Worm (Caenorhabditis elegans) whole organism, L1 larva: Measurements from ENCODE around the gene txt-6.

Experiments
- C04F5.9 ChIP-seq: sonication (generic microtip); optimal IDR thresholded peaks from 2 replicates; lab custom pipeline; 2016; ENCODE audit warnings: missing genetic modification characterization, missing compliant biosample characterization
- C16A3.4 ChIP-seq: fragments of 150-350 bp; optimal IDR thresholded peaks from 2 replicates; lab custom pipeline; 2014; ENCODE audit warnings: missing biosample characterization, missing genetic modification characterization
- C34B4.2 ChIP-seq: sonication (generic microtip); optimal IDR thresholded peaks from 2 replicates; lab custom pipeline; 2017; ENCODE audit warnings: mild to moderate bottlenecking, missing genetic modification characterization, missing compliant biosample characterization
- aly-2 ChIP-seq: fragments of 150-350 bp; optimal IDR thresholded peaks from 2 replicates; lab custom pipeline; 2014; ENCODE audit warnings: missing biosample characterization, missing genetic modification characterization
- ceh-82 ChIP-seq, 3 experiments: fragments of 150-350 bp in 1 of 3; sonication (generic microtip) in 2 of 3; optimal IDR thresholded peaks; 2 replicates each; lab custom pipeline; 2014 to 2017; ENCODE audit warnings: missing biosample characterization in 3 of 3, missing genetic modification characterization in 3 of 3
- ceh-88 ChIP-seq: fragments of 200-800 bp; sonication (Bioruptor generic); IDR thresholded peaks from 2 replicates; pipeline ENCODE4 v1.3.6; 2022; ENCODE audit warnings: missing genetic modification characterization, missing compliant biosample characterization
- ces-1 ChIP-seq: fragments of 150-350 bp; optimal IDR thresholded peaks from 2 replicates; lab custom pipeline; 2014; ENCODE audit warnings: missing biosample characterization, missing genetic modification reagents, missing genetic modification characterization
- dpl-1 ChIP-seq, 3 experiments: fragments of 150-350 bp in 2 of 3; sonication (generic microtip) in 1 of 3; optimal IDR thresholded peaks; 2 replicates each; lab custom pipeline; 2014 to 2017; ENCODE audit warnings: missing biosample characterization in 3 of 3, missing genetic modification characterization in 3 of 3, missing genetic modification reagents in 3 of 3
- efl-1 ChIP-seq, 4 experiments: fragments of 150-350 bp; optimal IDR thresholded peaks in 3 of 4; peaks in 1 of 4; 1 replicate in 1 of 4; 2 replicates in 3 of 4; lab custom pipeline; 2014; ENCODE audit warnings: missing biosample characterization in 2 of 4, missing genetic modification characterization in 2 of 4, missing genetic modification reagents in 2 of 4
- fkh-10 ChIP-seq: sonication (generic microtip); optimal IDR thresholded peaks from 2 replicates; lab custom pipeline; 2017; ENCODE audit warnings: missing biosample characterization, missing genetic modification reagents, missing genetic modification characterization
- fkh-8 ChIP-seq: sonication (generic microtip); optimal IDR thresholded peaks from 2 replicates; lab custom pipeline; 2016; ENCODE audit warnings: mild to moderate bottlenecking, missing genetic modification characterization, missing compliant biosample characterization
- grh-1 ChIP-seq: fragments of 200-800 bp; sonication (Bioruptor generic); IDR thresholded peaks from 2 replicates; pipeline ENCODE4 v1.3.6; 2022; ENCODE audit warnings: missing genetic modification reagents, missing genetic modification characterization, missing compliant biosample characterization
- hlh-4 ChIP-seq: sonication (generic microtip); optimal IDR thresholded peaks from 2 replicates; lab custom pipeline; 2016; ENCODE audit warnings: mild to moderate bottlenecking, missing genetic modification characterization, missing compliant biosample characterization
- irx-1 ChIP-seq: sonication (generic microtip); optimal IDR thresholded peaks from 2 replicates; lab custom pipeline; 2016; ENCODE audit warnings: missing genetic modification characterization, missing compliant biosample characterization
- lin-15B ChIP-seq: fragments of 150-350 bp; sonication (generic microtip); optimal IDR thresholded peaks from 3 replicates; lab custom pipeline; 2014; ENCODE audit warnings: missing biosample characterization, missing genetic modification characterization
- lin-35 ChIP-seq, 2 experiments: fragments of 150-350 bp; optimal IDR thresholded peaks; 2 replicates each; lab custom pipeline; 2014; ENCODE audit warnings: missing biosample characterization in 2 of 2, missing genetic modification characterization in 2 of 2, missing genetic modification reagents in 2 of 2
- lir-3 ChIP-seq: sonication (generic microtip); optimal IDR thresholded peaks from 2 replicates; lab custom pipeline; 2016; ENCODE audit warnings: mild to moderate bottlenecking, missing genetic modification characterization, moderate library complexity, missing compliant biosample characterization; ENCODE audit not compliant: poor library complexity
- lsy-2 ChIP-seq, 2 experiments: fragments of 150-350 bp; optimal IDR thresholded peaks; 2 replicates each; lab custom pipeline; 2014; ENCODE audit warnings: missing biosample characterization in 2 of 2, missing genetic modification characterization in 2 of 2
- mab-9 ChIP-seq: fragments of 200-800 bp; sonication (Bioruptor generic); IDR thresholded peaks from 2 replicates; pipeline ENCODE4 v1.3.6; 2022; ENCODE audit warnings: missing genetic modification reagents, missing genetic modification characterization, missing compliant biosample characterization
- mef-2 ChIP-seq: fragments of 150-350 bp; optimal IDR thresholded peaks from 2 replicates; lab custom pipeline; 2014; ENCODE audit warnings: missing biosample characterization, missing genetic modification characterization
- mep-1 ChIP-seq: fragments of 150-350 bp; optimal IDR thresholded peaks from 2 replicates; lab custom pipeline; 2014; ENCODE audit warnings: missing biosample characterization, missing genetic modification characterization
- nhr-11 ChIP-seq: fragments of 150-350 bp; optimal IDR thresholded peaks from 2 replicates; lab custom pipeline; 2014; ENCODE audit warnings: missing biosample characterization, missing genetic modification characterization
- nhr-12 ChIP-seq: sonication (generic microtip); optimal IDR thresholded peaks from 2 replicates; lab custom pipeline; 2017; ENCODE audit warnings: missing biosample characterization, missing genetic modification characterization
- nhr-28 ChIP-seq: fragments of 150-350 bp; optimal IDR thresholded peaks from 2 replicates; lab custom pipeline; 2014; ENCODE audit warnings: missing biosample characterization, missing genetic modification characterization
- nhr-76 ChIP-seq: sonication (generic microtip); optimal IDR thresholded peaks from 2 replicates; lab custom pipeline; 2017; ENCODE audit warnings: missing biosample characterization, missing genetic modification characterization
- nhr-84 ChIP-seq: sonication (generic microtip); optimal IDR thresholded peaks from 2 replicates; lab custom pipeline; 2017; ENCODE audit warnings: missing biosample characterization, missing genetic modification characterization
- nhr-85 ChIP-seq: sonication (generic microtip); peaks from one replicate; lab custom pipeline; 2016; ENCODE audit warnings: missing genetic modification characterization, inconsistent platforms, missing compliant biosample characterization
- pag-3 ChIP-seq: sonication (generic microtip); optimal IDR thresholded peaks from 2 replicates; lab custom pipeline; 2017; ENCODE audit warnings: missing genetic modification characterization, mild to moderate bottlenecking, missing compliant biosample characterization, antibody characterized with exemption, borderline replicate concordance; ENCODE audit not compliant: insufficient read depth
- pax-3 ChIP-seq: fragments of 200-800 bp; sonication (Bioruptor generic); optimal IDR thresholded peaks from 2 replicates; lab custom pipeline; 2018; ENCODE audit warnings: mild to moderate bottlenecking, missing genetic modification characterization, moderate library complexity, missing compliant biosample characterization
- pqm-1 ChIP-seq: sonication (generic microtip); optimal IDR thresholded peaks from 3 replicates; lab custom pipeline; 2017; ENCODE audit warnings: missing biosample characterization, missing genetic modification characterization
- rnt-1 ChIP-seq: sonication (generic microtip); optimal IDR thresholded peaks from 2 replicates; lab custom pipeline; 2016; ENCODE audit warnings: mild to moderate bottlenecking, missing genetic modification characterization, moderate library complexity, missing compliant biosample characterization
- skn-1 ChIP-seq: fragments of 150-350 bp; optimal IDR thresholded peaks from 2 replicates; lab custom pipeline; 2014; ENCODE audit warnings: missing biosample characterization, missing genetic modification characterization
- snpc-4 ChIP-seq: fragments of 150-350 bp; optimal IDR thresholded peaks from 2 replicates; lab custom pipeline; 2014; ENCODE audit warnings: missing biosample characterization, missing genetic modification characterization
- snu-23 ChIP-seq: sonication (generic microtip); optimal IDR thresholded peaks from 2 replicates; lab custom pipeline; 2016; ENCODE audit warnings: missing genetic modification characterization, missing compliant biosample characterization
- tlp-1 ChIP-seq: fragments of 150-350 bp; optimal IDR thresholded peaks from 2 replicates; lab custom pipeline; 2014; ENCODE audit warnings: missing biosample characterization, missing genetic modification characterization
- unc-30 ChIP-seq: sonication (generic microtip); optimal IDR thresholded peaks from 2 replicates; lab custom pipeline; 2017; ENCODE audit warnings: missing biosample characterization, missing genetic modification characterization
- unc-98 ChIP-seq: fragments of 200-800 bp; sonication (Bioruptor generic); IDR thresholded peaks from 2 replicates; pipeline ENCODE4 v1.3.6; 2022; ENCODE audit warnings: missing genetic modification characterization, missing compliant biosample characterization
- xbp-1 ChIP-seq: sonication (generic microtip); optimal IDR thresholded peaks from 2 replicates; lab custom pipeline; 2016; ENCODE audit warnings: missing genetic modification characterization, missing compliant biosample characterization
- zag-1 ChIP-seq: fragments of 150-350 bp; optimal IDR thresholded peaks from 2 replicates; lab custom pipeline; 2014; ENCODE audit warnings: missing biosample characterization, missing genetic modification characterization
- zip-4 ChIP-seq: fragments of 200-800 bp; sonication (Bioruptor generic); optimal IDR thresholded peaks from 2 replicates; lab custom pipeline; 2018; ENCODE audit warnings: mild to moderate bottlenecking, missing genetic modification characterization, moderate library complexity, missing compliant biosample characterization
- ztf-4 ChIP-seq: fragments of 150-350 bp; optimal IDR thresholded peaks from 2 replicates; lab custom pipeline; 2014; ENCODE audit warnings: missing biosample characterization, missing genetic modification characterization

Gene txt-6

DNA sequence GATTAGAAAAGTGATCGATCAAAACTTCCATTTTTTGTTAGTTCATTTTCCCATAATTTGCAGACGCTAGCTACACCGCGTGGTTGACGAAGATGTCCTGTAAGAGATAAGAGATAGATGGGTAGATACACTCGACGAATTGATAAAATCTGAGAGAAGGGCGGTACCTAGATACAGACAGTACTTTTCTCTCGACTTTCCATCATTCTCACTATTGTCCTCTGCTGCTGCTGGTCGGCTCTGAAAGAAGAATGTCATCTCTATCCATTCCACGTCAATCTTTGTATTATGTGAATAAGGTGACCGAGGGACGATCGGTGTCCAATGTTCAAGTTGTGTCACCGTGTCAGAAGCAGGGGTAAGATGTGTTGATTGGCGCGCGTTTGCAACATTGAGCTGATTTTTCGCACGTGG lies 21.8 kb upstream of the txt-6 start, which contains the start of gene pmt-2 (continued):
- no peak for TF ChIP-seq grh-1 (GFP tag; lab: Robert Waterston, UW)
- TF ChIP-seq nhr-76 (tag; lab: Kevin White, UChicago): no peak
- TF ChIP-seq nhr-28 (tag; lab: Kevin White, UChicago): no peak

- no peak for TF ChIP-seq snu-23 (GFP tag; lab: Kevin White, UChicago)
- TF ChIP-seq unc-30 (tag; lab: Kevin White, UChicago): no peak
- TF ChIP-seq tlp-1 (tag; lab: Kevin White, UChicago): no peak
- TF ChIP-seq ceh-82 (tag; optimal IDR thresholded peaks at IDR 0.05; lab: Kevin White, UChicago): no peak
- TF ChIP-seq C04F5.9 (tag; lab: Kevin White, UChicago): no peak
- TF ChIP-seq nhr-12 (tag; lab: Kevin White, UChicago): no peak
- no peak for TF ChIP-seq pax-3
- TF ChIP-seq ceh-88 (GFP tag; lab: Robert Waterston, UW): no peak
- TF ChIP-seq fkh-10 (GFP tag; lab: Kevin White, UChicago): peak; percentile 54
Observed at ce11 chrV:4626344-4626743, 19.6 kb upstream of the txt-6 start.

ce11 chrV:4624717-4625116 lies 18.0 kb upstream of the txt-6 start:
- no peak for TF ChIP-seq rnt-1 (tag; lab: Kevin White, UChicago)
- no peak for TF ChIP-seq aly-2 (tag; lab: Kevin White, UChicago)
- no peak for TF ChIP-seq mef-2
- TF ChIP-seq dpl-1 (GFP tag; optimal IDR thresholded peaks at IDR 0.05; lab: Kevin White, UChicago): peak in 1 of 3 experiments; percentile 18
- TF ChIP-seq C34B4.2 (tag; lab: Kevin White, UChicago): no peak
- TF ChIP-seq lin-15B (tag; lab: Kevin White, UChicago): no peak
- no peak for TF ChIP-seq snpc-4 (tag; lab: Kevin White, UChicago)
- peak in 1 of 2 experiments; percentile 15 for TF ChIP-seq efl-1 (optimal IDR thresholded peaks at IDR 0.05; lab: Kevin White, UChicago)
- TF ChIP-seq efl-1 (GFP tag; optimal IDR thresholded peaks at IDR 0.05 in 1 of 2; lab: Kevin White, UChicago): peak in 1 of 2 experiments; percentile 27
- TF ChIP-seq nhr-11 (tag; lab: Kevin White, UChicago): no peak

DNA sequence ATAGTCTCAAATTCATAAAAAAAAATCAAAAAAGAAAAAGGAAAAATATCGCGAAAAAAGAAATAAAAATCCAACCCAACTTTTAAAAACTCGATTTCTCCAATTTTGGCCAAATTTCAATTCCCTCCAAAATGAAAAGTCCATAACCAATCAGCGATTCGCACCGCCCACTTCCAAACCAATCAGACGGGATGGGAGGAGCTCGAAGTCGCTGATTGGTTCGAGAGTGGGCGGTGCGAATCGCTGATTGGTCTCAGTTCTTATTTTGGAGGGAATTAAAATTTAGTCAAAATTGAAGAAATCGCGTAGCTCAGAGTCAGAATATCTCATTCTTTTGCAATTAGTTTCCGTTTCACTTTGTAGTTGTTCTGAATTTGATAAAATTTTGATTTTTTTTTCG lies 16.8 kb upstream of the txt-6 start:
- TF ChIP-seq xbp-1 (tag; lab: Kevin White, UChicago) (no peak), efl-1 (optimal IDR thresholded peaks at IDR 0.05; lab: Kevin White, UChicago) (no peak), efl-1 (GFP tag; optimal IDR thresholded peaks at IDR 0.05 in 1 of 2; lab: Kevin White, UChicago) (peak; percentile 14 to 24)

DNA sequence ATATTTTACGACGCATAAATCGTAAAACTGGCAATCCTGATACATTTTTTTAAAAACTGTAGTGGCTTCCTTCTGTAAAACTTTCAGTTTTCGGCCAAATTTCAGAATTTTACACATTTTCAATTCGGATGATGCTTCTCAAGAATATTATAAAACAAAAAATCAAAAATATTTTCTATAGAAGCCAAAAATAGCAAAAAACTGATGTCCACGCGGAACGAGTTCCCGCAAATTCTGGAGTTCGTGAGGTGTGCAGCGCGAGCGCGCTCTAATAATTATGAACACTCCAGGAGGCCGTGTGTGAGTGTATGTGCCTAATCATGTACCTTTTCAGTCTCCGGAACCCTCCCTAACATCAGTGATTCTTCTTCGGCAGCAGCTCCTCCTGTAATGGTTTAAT lies 10.5 kb upstream of the txt-6 start, which contains the start of gene sumv-2:
Gene sumv-2 (plus strand): TSS at position 301 of the 400 bp plus-strand sequence.
- TF ChIP-seq nhr-76 (tag; lab: Kevin White, UChicago) (no peak), ztf-4 (tag; lab: Kevin White, UChicago) (no peak), mef-2 (no peak), nhr-85 (tag; lab: Kevin White, UChicago) (peak; percentile 5)

- TF ChIP-seq mab-9 (GFP tag; lab: Robert Waterston, UW) (no peak), pqm-1 (tag; lab: Kevin White, UChicago) (no peak), snpc-4 (tag; lab: Kevin White, UChicago) (peak; percentile 13), ces-1 (GFP tag; lab: Kevin White, UChicago) (no peak), irx-1 (tag; lab: Kevin White, UChicago) (peak; percentile 58), efl-1 (optimal IDR thresholded peaks at IDR 0.05; lab: Kevin White, UChicago) (peak; percentile 55 to 63), efl-1 (GFP tag; optimal IDR thresholded peaks at IDR 0.05 in 1 of 2; lab: Kevin White, UChicago) (peak; percentile 66 to 94), hlh-4 (tag; lab: Kevin White, UChicago) (no peak), nhr-84 (tag; lab: Kevin White, UChicago) (no peak), ztf-4 (tag; lab: Kevin White, UChicago) (no peak), lir-3 (tag; lab: Kevin White, UChicago) (no peak), pag-3 (no peak), skn-1 (peak; percentile 54), rnt-1 (tag; lab: Kevin White, UChicago) (no peak), nhr-28 (tag; lab: Kevin White, UChicago) (no peak), C04F5.9 (tag; lab: Kevin White, UChicago) (no peak), mep-1 (peak; percentile 84), zag-1 (tag; lab: Kevin White, UChicago) (no peak), ceh-82 (tag; optimal IDR thresholded peaks at IDR 0.05; lab: Kevin White, UChicago) (peak; percentile 34 to 52 (median 35)), zip-4 (GFP tag; lab: Kevin White, UChicago) (no peak), xbp-1 (tag; lab: Kevin White, UChicago) (peak; percentile 74), lsy-2 (tag; optimal IDR thresholded peaks at IDR 0.05; lab: Kevin White, UChicago) (peak; percentile 70 to 78), fkh-8 (tag; lab: Kevin White, UChicago) (no peak), C16A3.4 (tag; lab: Kevin White, UChicago) (peak; percentile 39), lin-15B (tag; lab: Kevin White, UChicago) (peak; percentile 36), lin-35 (GFP tag; optimal IDR thresholded peaks at IDR 0.05; lab: Kevin White, UChicago) (peak; percentile 54 to 75), unc-98 (GFP tag; lab: Robert Waterston, UW) (no peak)
Observed at ce11 chrV:4615802-4616201, 9.1 kb upstream of the txt-6 start, which contains the start of the genes Y61A9LA.10 and F54D11.4. Gene Y61A9LA.10, minus strand, starts transcription at chrV:4615817. Gene F54D11.4, plus strand, starts transcription at chrV:4616151.
